Worm (Caenorhabditis elegans) whole organism, L2 larva: ENCODE measurements around the gene D1046.16.

Source experiments
- ama-1 ChIP-seq: fragments of 150-350 bp; optimal IDR thresholded peaks from 2 replicates; lab custom pipeline; 2018; ENCODE audit warnings: inconsistent platforms
- blmp-1 ChIP-seq: sonication (generic microtip); optimal IDR thresholded peaks from 2 replicates; lab custom pipeline; 2017; ENCODE audit warnings: missing genetic modification characterization, mild to moderate bottlenecking, missing compliant biosample characterization, antibody characterized with exemption, moderate library complexity; ENCODE audit not compliant: insufficient read depth
- ceh-16 ChIP-seq: fragments of 150-350 bp; optimal IDR thresholded peaks from 2 replicates; lab custom pipeline; 2014; ENCODE audit warnings: missing biosample characterization, missing genetic modification characterization
- egl-27 ChIP-seq: sonication (generic microtip); optimal IDR thresholded peaks from 3 replicates; lab custom pipeline; 2017; ENCODE audit warnings: missing biosample characterization, missing genetic modification reagents, missing genetic modification characterization
- fos-1 ChIP-seq: fragments of 150-350 bp; optimal IDR thresholded peaks from 2 replicates; lab custom pipeline; 2014; ENCODE audit warnings: missing biosample characterization, missing genetic modification characterization
- lin-13 ChIP-seq: fragments of 150-350 bp; optimal IDR thresholded peaks from 2 replicates; lab custom pipeline; 2014; ENCODE audit warnings: missing biosample characterization, missing genetic modification reagents, missing genetic modification characterization
- mdl-1 ChIP-seq, 2 experiments: fragments of 150-350 bp in 1 of 2; sonication (generic microtip) in 1 of 2; optimal IDR thresholded peaks; 2 replicates each; lab custom pipeline; 2017; ENCODE audit warnings: missing biosample characterization in 2 of 2, missing genetic modification characterization in 2 of 2
- nhr-10 ChIP-seq: sonication (generic microtip); optimal IDR thresholded peaks from 2 replicates; lab custom pipeline; 2017; ENCODE audit warnings: missing biosample characterization, missing genetic modification characterization
- nhr-11 ChIP-seq: fragments of 150-350 bp; optimal IDR thresholded peaks from 2 replicates; lab custom pipeline; 2014; ENCODE audit warnings: missing biosample characterization, missing genetic modification characterization
- nhr-23 ChIP-seq: fragments of 150-350 bp; optimal IDR thresholded peaks from 2 replicates; lab custom pipeline; 2014; ENCODE audit warnings: missing biosample characterization, missing genetic modification reagents, missing genetic modification characterization
- nhr-25 ChIP-seq: fragments of 150-350 bp; sonication (generic microtip); optimal IDR thresholded peaks from 3 replicates; lab custom pipeline; 2014; ENCODE audit warnings: missing biosample characterization, missing genetic modification characterization
- sma-9 ChIP-seq, 2 experiments: fragments of 150-350 bp in 1 of 2; sonication (generic microtip) in 1 of 2; optimal IDR thresholded peaks; 2 replicates each; lab custom pipeline; 2014 to 2016; ENCODE audit warnings: missing genetic modification characterization in 2 of 2, mild to moderate bottlenecking in 1 of 2, missing biosample characterization in 1 of 2, missing compliant biosample characterization in 1 of 2, missing genetic modification reagents in 1 of 2, moderate library complexity in 1 of 2
- zag-1 ChIP-seq: fragments of 150-350 bp; optimal IDR thresholded peaks from 2 replicates; lab custom pipeline; 2014; ENCODE audit warnings: missing biosample characterization, missing genetic modification characterization

DNA sequence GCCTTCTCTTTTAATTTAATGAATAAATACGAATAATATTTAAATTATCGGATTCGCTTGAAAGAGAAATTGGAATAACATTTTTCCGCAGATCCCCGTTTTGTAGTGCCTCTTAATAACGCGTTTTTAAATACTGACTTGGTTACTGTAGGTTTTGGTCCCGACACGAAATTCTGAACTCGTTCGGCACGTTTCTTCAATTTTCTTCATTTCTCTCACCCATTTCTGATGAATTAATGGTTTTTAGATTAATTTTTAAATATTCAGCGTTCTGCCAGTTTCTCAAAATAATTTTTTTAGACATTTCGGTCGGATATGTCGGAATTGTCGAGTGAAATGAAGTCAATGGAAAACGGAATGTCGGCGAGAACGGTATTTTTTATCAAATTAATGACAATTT is 20.6 kb upstream of the D1046.16 start, which contains the start of gene C27B7.5:
- TF ChIP-seq ama-1 (lab: Kevin White, UChicago) (no peak), sma-9 (GFP tag; optimal IDR thresholded peaks at IDR 0.05; lab: Kevin White, UChicago) (no peak), sma-9 (tag; optimal IDR thresholded peaks at IDR 0.05; lab: Kevin White, UChicago) (no peak), fos-1 (tag; lab: Kevin White, UChicago) (no peak), nhr-25 (tag; lab: Kevin White, UChicago) (no peak), zag-1 (tag; lab: Kevin White, UChicago) (no peak), blmp-1 (tag; lab: Kevin White, UChicago) (no peak), nhr-23 (tag; lab: Kevin White, UChicago) (no peak), lin-13 (GFP tag; lab: Kevin White, UChicago) (no peak), ceh-16 (tag; lab: Kevin White, UChicago) (no peak), nhr-11 (no peak), mdl-1 (tag; optimal IDR thresholded peaks at IDR 0.05; lab: Kevin White, UChicago) (no peak), egl-27 (no peak), nhr-10 (tag; lab: Kevin White, UChicago) (no peak)
